Worm (Caenorhabditis elegans): ENCODE measurements around the gene W09C2.7.

The W09C2.7 gene

ce11 chrIV:9632094-9632493 lies 9.9 kb upstream of the W09C2.7 start:
- TF ChIP-seq nhr-237 (tag; optimal IDR thresholded peaks at IDR 0.05) (no peak), sma-9 (GFP tag; optimal IDR thresholded peaks at IDR 0.05) (peak; percentile 58), sma-9 (tag; optimal IDR thresholded peaks at IDR 0.05) (no peak), nhr-21 (tag; optimal IDR thresholded peaks at IDR 0.05) (peak; percentile 28), alr-1 (tag; optimal IDR thresholded peaks at IDR 0.05) (no peak), unc-55 (GFP tag; optimal IDR thresholded peaks at IDR 0.05) (no peak), nhr-6 (tag; optimal IDR thresholded peaks at IDR 0.05) (no peak), nhr-129 (tag; optimal IDR thresholded peaks at IDR 0.05) (no peak), blmp-1 (tag; optimal IDR thresholded peaks at IDR 0.05; ENCODE audit: insufficient read depth) (peak; percentile 40), Y55F3AM.14 (GFP tag; optimal IDR thresholded peaks at IDR 0.05) (no peak)

- TF ChIP-seq nhr-77 (tag; optimal IDR thresholded peaks at IDR 0.05) (no peak), sma-9 (GFP tag; optimal IDR thresholded peaks at IDR 0.05) (peak; percentile 2), sma-9 (tag; optimal IDR thresholded peaks at IDR 0.05) (no peak)
These were observed 9.4 kb upstream of the W09C2.7 start for ce11 chrIV:9631579-9631978.

ce11 chrIV:9627033-9627432 lies 4.9 kb upstream of the W09C2.7 start:
- TF ChIP-seq snpc-4 (tag; optimal IDR thresholded peaks at IDR 0.05) (no peak), lin-39 (tag; optimal IDR thresholded peaks at IDR 0.05) (no peak), mbf-1 (tag; optimal IDR thresholded peaks at IDR 0.05) (no peak), skn-1 (tag; optimal IDR thresholded peaks at IDR 0.05) (no peak), nhr-129 (tag; optimal IDR thresholded peaks at IDR 0.05) (no peak), sem-4 (tag; optimal IDR thresholded peaks at IDR 0.05) (no peak), ztf-4 (tag; optimal IDR thresholded peaks at IDR 0.05) (no peak), dmd-4 (tag; optimal IDR thresholded peaks at IDR 0.05) (no peak), unc-62 (GFP tag; optimal IDR thresholded peaks at IDR 0.05) (no peak), ZK546.5 (tag; optimal IDR thresholded peaks at IDR 0.05) (no peak), nhr-237 (tag; optimal IDR thresholded peaks at IDR 0.05) (no peak), sma-9 (GFP tag; optimal IDR thresholded peaks at IDR 0.05) (no peak), sma-9 (tag; optimal IDR thresholded peaks at IDR 0.05) (no peak), lsy-2 (tag; optimal IDR thresholded peaks at IDR 0.05) (no peak), zag-1 (tag; optimal IDR thresholded peaks at IDR 0.05) (no peak)

ce11 chrIV:9625829-9626228 lies 3.7 kb upstream of the W09C2.7 start:
- peak; percentile 1 for TF ChIP-seq crh-2 (tag; optimal IDR thresholded peaks at IDR 0.05)
- TF ChIP-seq nhr-129 (tag; optimal IDR thresholded peaks at IDR 0.05), result no peak
- no peak for TF ChIP-seq mab-5 (tag; optimal IDR thresholded peaks at IDR 0.05)
- peak; percentile 69 for TF ChIP-seq blmp-1 (tag; optimal IDR thresholded peaks at IDR 0.05; ENCODE audit: insufficient read depth)
- peak; percentile 2 for TF ChIP-seq sma-3 (GFP tag; optimal IDR thresholded peaks at IDR 0.05)
- TF ChIP-seq nhr-11 (tag; optimal IDR thresholded peaks at IDR 0.05), result no peak
- peak; percentile 8 for TF ChIP-seq sma-9 (GFP tag; optimal IDR thresholded peaks at IDR 0.05)
- TF ChIP-seq sma-9 (tag; optimal IDR thresholded peaks at IDR 0.05), result no peak
- no peak for TF ChIP-seq F13H6.1 (tag; optimal IDR thresholded peaks at IDR 0.05)
- no peak for TF ChIP-seq ZK546.5 (tag; optimal IDR thresholded peaks at IDR 0.05)
- TF ChIP-seq fos-1 (tag; optimal IDR thresholded peaks at IDR 0.05), result peak; percentile 18
- no peak for TF ChIP-seq gmeb-1 (tag; optimal IDR thresholded peaks at IDR 0.05)
- no peak for TF ChIP-seq nhr-12 (tag; optimal IDR thresholded peaks at IDR 0.05)
- no peak for TF ChIP-seq Y55F3AM.14 (GFP tag; optimal IDR thresholded peaks at IDR 0.05)

ce11 chrIV:9624977-9625376 lies 2.8 kb upstream of the W09C2.7 start, which contains the start of gene W09C2.10:
Gene W09C2.10, minus strand, starts transcription at chrIV:9625077.
- TF ChIP-seq unc-62 (GFP tag; optimal IDR thresholded peaks at IDR 0.05), result no peak
- no peak for TF ChIP-seq zag-1 (tag; optimal IDR thresholded peaks at IDR 0.05)
- TF ChIP-seq ceh-82 (tag; optimal IDR thresholded peaks at IDR 0.05), result no peak
- TF ChIP-seq skn-1 (tag; optimal IDR thresholded peaks at IDR 0.05), result no peak
- TF ChIP-seq unc-39 (tag; optimal IDR thresholded peaks at IDR 0.05), result no peak
- no peak for TF ChIP-seq mdl-1 (tag; optimal IDR thresholded peaks at IDR 0.05)
- TF ChIP-seq lin-13 (GFP tag; optimal IDR thresholded peaks at IDR 0.05), result no peak
- no peak for TF ChIP-seq nhr-129 (tag; optimal IDR thresholded peaks at IDR 0.05)

- TF ChIP-seq crh-2 (tag; optimal IDR thresholded peaks at IDR 0.05) (no peak), nhr-10 (tag; optimal IDR thresholded peaks at IDR 0.05) (no peak), nhr-23 (tag; optimal IDR thresholded peaks at IDR 0.05) (no peak), elt-1 (tag; optimal IDR thresholded peaks at IDR 0.05) (no peak), dmd-4 (tag; optimal IDR thresholded peaks at IDR 0.05) (no peak)
These were observed 2.1 kb upstream of the W09C2.7 start, which contains the start of gene W09C2.8 for ce11 chrIV:9624275-9624674. Gene W09C2.8, minus strand, starts transcription at chrIV:9624375.
